Worm (Caenorhabditis elegans) whole organism, mixed stage, embryonic: ENCODE results near the gene C03B1.17.
A peak's percentile ranks its signal among the peaks of the same experiment; 100 is the strongest.

Experiments
- M03D4.4 ChIP-seq: sonication (generic microtip); optimal IDR thresholded peaks from 2 replicates; lab custom pipeline; 2017; ENCODE audit warnings: mild to moderate bottlenecking, missing genetic modification characterization, missing compliant biosample characterization
- bed-3 ChIP-seq: fragments of 200-800 bp; sonication (Bioruptor generic); optimal IDR thresholded peaks from 3 replicates; lab custom pipeline; 2018; ENCODE audit warnings: mild to moderate bottlenecking, missing genetic modification characterization, moderate library complexity, missing compliant biosample characterization
- blmp-1 ChIP-seq: fragments of 150-350 bp; optimal IDR thresholded peaks from 2 replicates; lab custom pipeline; 2014; ENCODE audit warnings: missing biosample characterization, missing genetic modification characterization
- ceh-39 ChIP-seq: fragments of 150-350 bp; optimal IDR thresholded peaks from 2 replicates; lab custom pipeline; 2014; ENCODE audit warnings: missing biosample characterization, missing genetic modification characterization
- ceh-43 ChIP-seq: fragments of 200-800 bp; sonication (Bioruptor generic); optimal IDR thresholded peaks from 2 replicates; lab custom pipeline; 2018; ENCODE audit warnings: mild to moderate bottlenecking, missing genetic modification characterization, moderate library complexity, missing compliant biosample characterization
- ceh-83 ChIP-seq: fragments of 200-800 bp; sonication (Bioruptor generic); optimal IDR thresholded peaks from 2 replicates; lab custom pipeline; 2018; ENCODE audit warnings: mild to moderate bottlenecking, missing genetic modification characterization, missing compliant biosample characterization
- ces-1 ChIP-seq: fragments of 150-350 bp; optimal IDR thresholded peaks from 2 replicates; lab custom pipeline; 2014; ENCODE audit warnings: missing biosample characterization, missing genetic modification reagents, missing genetic modification characterization
- cnd-1 ChIP-seq: fragments of 200-800 bp; sonication (Bioruptor generic); optimal IDR thresholded peaks from 2 replicates; lab custom pipeline; 2018; ENCODE audit warnings: mild to moderate bottlenecking, missing genetic modification characterization, missing compliant biosample characterization
- drap-1 ChIP-seq: fragments of 200-800 bp; sonication (Bioruptor generic); optimal IDR thresholded peaks from 3 replicates; lab custom pipeline; 2018; ENCODE audit warnings: mild to moderate bottlenecking, missing genetic modification characterization, missing compliant biosample characterization
- elt-1 ChIP-seq: sonication (generic microtip); optimal IDR thresholded peaks from 2 replicates; lab custom pipeline; 2017; ENCODE audit warnings: missing genetic modification characterization, mild to moderate bottlenecking, missing compliant biosample characterization, antibody characterized with exemption, moderate library complexity, borderline replicate concordance; ENCODE audit not compliant: insufficient read depth
- elt-3 ChIP-seq: fragments of 150-350 bp; optimal IDR thresholded peaks from 2 replicates; lab custom pipeline; 2014; ENCODE audit warnings: missing biosample characterization, missing genetic modification characterization
- flh-1 ChIP-seq: fragments of 200-800 bp; sonication (Bioruptor generic); optimal IDR thresholded peaks from 2 replicates; lab custom pipeline; 2018; ENCODE audit warnings: mild to moderate bottlenecking, missing genetic modification characterization, moderate library complexity, missing compliant biosample characterization
- ham-2 ChIP-seq: fragments of 200-800 bp; sonication (Bioruptor generic); optimal IDR thresholded peaks from 2 replicates; lab custom pipeline; 2018; ENCODE audit warnings: mild to moderate bottlenecking, missing genetic modification characterization, missing compliant biosample characterization
- hlh-1 ChIP-seq: fragments of 150-350 bp; optimal IDR thresholded peaks from 2 replicates; lab custom pipeline; 2014; ENCODE audit warnings: missing biosample characterization, missing genetic modification reagents, missing genetic modification characterization
- lin-13 ChIP-seq: fragments of 150-350 bp; optimal IDR thresholded peaks from 2 replicates; lab custom pipeline; 2014; ENCODE audit warnings: missing biosample characterization, missing genetic modification characterization
- lin-32 ChIP-seq: fragments of 200-800 bp; sonication (Bioruptor generic); optimal IDR thresholded peaks from 2 replicates; lab custom pipeline; 2018; ENCODE audit warnings: mild to moderate bottlenecking, missing genetic modification characterization, missing compliant biosample characterization
- lsy-2 ChIP-seq: fragments of 150-350 bp; optimal IDR thresholded peaks from 2 replicates; lab custom pipeline; 2014; ENCODE audit warnings: missing biosample characterization, missing genetic modification characterization
- mab-5 ChIP-seq: fragments of 150-350 bp; optimal IDR thresholded peaks from 2 replicates; lab custom pipeline; 2014; ENCODE audit warnings: missing biosample characterization, missing genetic modification characterization
- mep-1 ChIP-seq: fragments of 150-350 bp; optimal IDR thresholded peaks from 2 replicates; lab custom pipeline; 2017; ENCODE audit warnings: missing biosample characterization, missing genetic modification reagents, missing genetic modification characterization, inconsistent platforms
- mls-2 ChIP-seq: sonication (generic microtip); optimal IDR thresholded peaks from 2 replicates; lab custom pipeline; 2016; ENCODE audit warnings: mild to moderate bottlenecking, missing genetic modification characterization, moderate library complexity, missing compliant biosample characterization
- nhr-12 ChIP-seq: fragments of 150-350 bp; optimal IDR thresholded peaks from 2 replicates; lab custom pipeline; 2014; ENCODE audit warnings: missing biosample characterization, missing genetic modification characterization
- nhr-2 ChIP-seq: fragments of 150-350 bp; optimal IDR thresholded peaks from 2 replicates; lab custom pipeline; 2014; ENCODE audit warnings: missing biosample characterization, missing genetic modification characterization
- nhr-237 ChIP-seq: fragments of 150-350 bp; optimal IDR thresholded peaks from 2 replicates; lab custom pipeline; 2014; ENCODE audit warnings: missing biosample characterization, missing genetic modification characterization
- nhr-28 ChIP-seq: fragments of 150-350 bp; optimal IDR thresholded peaks from 2 replicates; lab custom pipeline; 2014; ENCODE audit warnings: missing biosample characterization, missing genetic modification characterization
- nhr-76 ChIP-seq: sonication (generic microtip); optimal IDR thresholded peaks from 2 replicates; lab custom pipeline; 2017; ENCODE audit warnings: missing biosample characterization, missing genetic modification characterization
- pha-4 ChIP-seq: fragments of 150-350 bp; optimal IDR thresholded peaks from 2 replicates; lab custom pipeline; 2018; ENCODE audit warnings: missing biosample characterization, missing genetic modification reagents, missing genetic modification characterization
- sem-2 ChIP-seq: fragments of 200-800 bp; sonication (Bioruptor generic); optimal IDR thresholded peaks from 2 replicates; lab custom pipeline; 2018; ENCODE audit warnings: mild to moderate bottlenecking, missing genetic modification characterization, missing compliant biosample characterization
- snpc-4 ChIP-seq: fragments of 150-350 bp; optimal IDR thresholded peaks from 2 replicates; lab custom pipeline; 2014; ENCODE audit warnings: missing biosample characterization, missing genetic modification characterization
- sptf-1 ChIP-seq: sonication (generic microtip); optimal IDR thresholded peaks from 2 replicates; lab custom pipeline; 2017; ENCODE audit warnings: mild to moderate bottlenecking, missing genetic modification characterization, moderate library complexity, missing compliant biosample characterization
- tbx-8 ChIP-seq: fragments of 200-800 bp; sonication (Bioruptor generic); optimal IDR thresholded peaks from 2 replicates; lab custom pipeline; 2018; ENCODE audit warnings: mild to moderate bottlenecking, missing genetic modification characterization, moderate library complexity, missing compliant biosample characterization
- unc-120 ChIP-seq: sonication (generic microtip); optimal IDR thresholded peaks from 2 replicates; lab custom pipeline; 2017; ENCODE audit warnings: missing genetic modification characterization, missing compliant biosample characterization; ENCODE audit not compliant: poor library complexity, severe bottlenecking
- unc-39 ChIP-seq: fragments of 150-350 bp; optimal IDR thresholded peaks from 2 replicates; lab custom pipeline; 2014; ENCODE audit warnings: missing biosample characterization, missing genetic modification characterization
- unc-62 ChIP-seq: fragments of 150-350 bp; optimal IDR thresholded peaks from 2 replicates; lab custom pipeline; 2014; ENCODE audit warnings: missing biosample characterization, missing genetic modification reagents, missing genetic modification characterization
- zip-8 ChIP-seq: fragments of 150-350 bp; optimal IDR thresholded peaks from 2 replicates; lab custom pipeline; 2014; ENCODE audit warnings: missing biosample characterization, missing genetic modification characterization
- ztf-11 ChIP-seq: fragments of 150-350 bp; optimal IDR thresholded peaks from 2 replicates; lab custom pipeline; 2014; ENCODE audit warnings: missing biosample characterization, missing genetic modification characterization

The C03B1.17 gene

DNA sequence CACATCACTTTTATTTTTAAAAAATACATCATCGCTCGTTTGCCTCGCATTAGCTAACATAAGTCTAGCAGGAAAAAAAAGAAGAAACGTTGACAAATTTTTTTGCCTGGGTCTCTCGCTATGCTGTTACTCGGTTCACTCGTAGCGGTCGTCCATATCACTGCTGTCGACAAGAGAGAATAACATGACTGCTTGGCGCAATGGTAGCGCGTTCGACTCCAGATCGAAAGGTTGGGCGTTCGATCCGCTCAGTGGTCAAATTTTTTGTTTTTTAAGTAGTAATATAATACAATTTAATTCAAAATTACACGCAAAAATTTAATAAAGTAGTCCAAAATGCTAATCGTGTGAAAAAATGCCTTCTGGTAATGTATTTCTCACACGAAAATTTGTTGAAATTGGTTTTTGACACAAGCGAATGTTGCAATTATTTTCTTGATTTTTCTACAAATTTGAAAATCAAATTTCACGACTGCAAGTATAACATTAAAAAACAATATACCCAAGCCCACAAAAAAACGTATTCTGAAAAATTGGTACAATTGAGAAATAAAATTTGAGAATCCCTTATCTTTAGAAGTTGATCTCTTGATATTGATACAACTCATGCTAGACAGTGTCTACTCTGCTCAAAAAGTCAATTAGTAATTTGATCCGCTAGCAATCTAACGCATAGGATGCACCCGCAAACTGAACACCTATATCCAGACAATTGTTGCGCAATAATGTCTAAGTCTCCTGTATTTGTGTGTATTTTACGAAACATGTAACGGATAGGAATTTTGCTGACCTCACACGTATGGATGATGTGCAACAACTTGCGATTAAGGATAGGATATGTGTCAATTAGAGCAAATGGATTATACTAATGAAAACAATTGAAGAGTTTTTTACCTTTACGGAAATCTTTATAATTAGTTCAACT lies 2.0 kb upstream of the C03B1.17 start:
- no peak for TF ChIP-seq pha-4 (tag; lab: Kevin White, UChicago)
- TF ChIP-seq hlh-1 (tag; lab: Kevin White, UChicago): peak; percentile 46
- peak; percentile 79 for TF ChIP-seq drap-1 (GFP tag; lab: Kevin White, UChicago)
- TF ChIP-seq blmp-1 (tag; lab: Kevin White, UChicago): no peak
- no peak for TF ChIP-seq unc-39
- TF ChIP-seq nhr-28 (tag; lab: Kevin White, UChicago): no peak
- peak; percentile 76 for TF ChIP-seq zip-8 (tag; lab: Kevin White, UChicago)
- TF ChIP-seq snpc-4 (tag; lab: Kevin White, UChicago): no peak
- peak; percentile 43 for TF ChIP-seq flh-1
- no peak for TF ChIP-seq nhr-12 (tag; lab: Kevin White, UChicago)
- no peak for TF ChIP-seq ces-1 (GFP tag; lab: Kevin White, UChicago)
- no peak for TF ChIP-seq ceh-39 (tag; lab: Kevin White, UChicago)
- TF ChIP-seq nhr-76: no peak
- peak; percentile 71 for TF ChIP-seq sem-2 (GFP tag; lab: Kevin White, UChicago)
- peak; percentile 11 for TF ChIP-seq mep-1 (tag; lab: Kevin White, UChicago)
- peak; percentile 47 for TF ChIP-seq ham-2
- TF ChIP-seq nhr-2 (tag; lab: Kevin White, UChicago): peak; percentile 66
- TF ChIP-seq tbx-8: peak; percentile 79
- peak; percentile 59 for TF ChIP-seq unc-120 (tag; lab: Kevin White, UChicago)
- peak; percentile 68 for TF ChIP-seq cnd-1 (tag; lab: Kevin White, UChicago)
- TF ChIP-seq lin-32 (GFP tag; lab: Kevin White, UChicago): peak; percentile 37
- TF ChIP-seq mls-2: peak; percentile 77
- peak; percentile 88 for TF ChIP-seq sptf-1
- no peak for TF ChIP-seq lsy-2 (tag; lab: Kevin White, UChicago)
- peak; percentile 84 for TF ChIP-seq ceh-83 (GFP tag; lab: Kevin White, UChicago)
- no peak for TF ChIP-seq elt-3 (tag; lab: Kevin White, UChicago)
- TF ChIP-seq ceh-43: peak; percentile 58
- peak; percentile 22 for TF ChIP-seq mab-5 (tag; lab: Kevin White, UChicago)
- TF ChIP-seq M03D4.4: peak; percentile 83
- no peak for TF ChIP-seq ztf-11 (tag; lab: Kevin White, UChicago)
- TF ChIP-seq elt-1 (tag; lab: Kevin White, UChicago): no peak
- TF ChIP-seq unc-62 (GFP tag; lab: Kevin White, UChicago): no peak
- no peak for TF ChIP-seq lin-13 (tag; lab: Kevin White, UChicago)
- peak; percentile 20 for TF ChIP-seq nhr-237 (tag; lab: Kevin White, UChicago)
- peak; percentile 71 for TF ChIP-seq bed-3 (GFP tag; lab: Kevin White, UChicago)

DNA sequence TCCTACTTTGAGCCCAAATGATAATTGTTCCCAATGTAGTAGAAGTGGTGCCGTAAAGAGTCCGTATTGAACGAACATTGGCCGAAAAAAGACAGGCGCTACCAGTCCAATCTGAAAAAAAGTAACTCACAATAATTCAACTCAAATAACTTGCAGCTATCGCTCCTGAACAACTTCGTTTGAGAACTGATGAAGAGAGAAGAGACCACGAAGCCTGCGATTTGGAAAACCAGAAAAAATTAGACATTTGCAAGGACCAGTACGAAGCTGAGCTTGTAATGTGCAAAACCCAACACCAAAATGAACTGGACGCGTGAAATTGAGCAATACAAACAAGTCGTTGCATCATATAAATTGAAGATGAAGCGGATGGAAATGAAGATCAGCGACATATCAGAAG lies 1.0 kb downstream of the C03B1.17 start, which contains the start of gene C03B1.1:
Gene C03B1.1, plus strand, starts transcription at position 301 of the 400 bp plus-strand sequence.
- TF ChIP-seq hlh-1 (tag; lab: Kevin White, UChicago) (no peak), tbx-8 (no peak), nhr-12 (tag; lab: Kevin White, UChicago) (no peak), snpc-4 (tag; lab: Kevin White, UChicago) (no peak), ztf-11 (tag; lab: Kevin White, UChicago) (no peak), cnd-1 (tag; lab: Kevin White, UChicago) (no peak), unc-62 (GFP tag; lab: Kevin White, UChicago) (no peak), flh-1 (no peak), elt-3 (tag; lab: Kevin White, UChicago) (no peak), sem-2 (GFP tag; lab: Kevin White, UChicago) (no peak), mab-5 (tag; lab: Kevin White, UChicago) (no peak)
